Fruit fly (Drosophila melanogaster) whole organism, embryonic: ENCODE data around the gene CG13114.

ENCODE experiments used
- C15 ChIP-seq: fragments of 200-800 bp; sonication (Bioruptor generic); IDR thresholded peaks from 3 replicates; pipeline ENCODE4 v1.3.6; 2022; ENCODE audit warnings: missing biosample characterization, missing genetic modification characterization
- CG10321 ChIP-seq: fragments of 200-800 bp; sonication (Bioruptor generic); IDR thresholded peaks from 2 replicates; pipeline ENCODE4 v1.3.6; 2022; ENCODE audit warnings: missing biosample characterization, missing genetic modification characterization
- CG10565 ChIP-seq: fragments of 200-800 bp; sonication (Bioruptor generic); optimal IDR thresholded peaks from 3 replicates; lab custom pipeline; 2016; ENCODE audit warnings: missing biosample characterization, mild to moderate bottlenecking, missing genetic modification characterization
- CG10654 ChIP-seq: fragments of 200-800 bp; sonication (Bioruptor generic); optimal IDR thresholded peaks from 2 replicates; lab custom pipeline; 2016; ENCODE audit warnings: missing biosample characterization, missing genetic modification characterization
- CG10959 ChIP-seq: fragments of 200-800 bp; sonication (Bioruptor generic); IDR thresholded peaks from 2 replicates; pipeline ENCODE4 v1.3.6; 2022; ENCODE audit warnings: missing biosample characterization, missing genetic modification characterization
- CG11247 ChIP-seq: fragments of 200-800 bp; sonication (Bioruptor generic); IDR thresholded peaks from 2 replicates; pipeline ENCODE4 v1.3.6; 2022; ENCODE audit warnings: missing biosample characterization, missing genetic modification characterization
- CG11504 ChIP-seq: fragments of 200-800 bp; sonication (Bioruptor generic); optimal IDR thresholded peaks from 3 replicates; lab custom pipeline; 2019; ENCODE audit warnings: missing biosample characterization, mild to moderate bottlenecking, missing genetic modification characterization, moderate library complexity
- CG13287 ChIP-seq: fragments of 200-800 bp; sonication (Bioruptor generic); IDR thresholded peaks from 2 replicates; pipeline ENCODE4 v1.3.6; 2022; ENCODE audit warnings: missing biosample characterization, missing genetic modification characterization; ENCODE audit not compliant: partially characterized antibody
- CG16863 ChIP-seq: fragments of 200-800 bp; sonication (Bioruptor generic); optimal IDR thresholded peaks from 3 replicates; lab custom pipeline; 2016; ENCODE audit warnings: missing biosample characterization, missing genetic modification characterization
- CG17802 ChIP-seq: fragments of 200-800 bp; sonication (Bioruptor generic); optimal IDR thresholded peaks from 2 replicates; lab custom pipeline; 2018; ENCODE audit warnings: missing biosample characterization, mild to moderate bottlenecking, missing genetic modification characterization, moderate library complexity
- CG2129 ChIP-seq: fragments of 200-800 bp; sonication (Bioruptor generic); IDR thresholded peaks from 2 replicates; pipeline ENCODE4 v1.3.6; 2022; ENCODE audit warnings: missing biosample characterization, missing genetic modification characterization; ENCODE audit not compliant: partially characterized antibody
- CG34224 ChIP-seq: fragments of 200-800 bp; sonication (Bioruptor generic); IDR thresholded peaks from 3 replicates; pipeline ENCODE4 v1.3.6; 2022; ENCODE audit warnings: missing biosample characterization, missing genetic modification characterization; ENCODE audit not compliant: partially characterized antibody
- CG4707 ChIP-seq: fragments of 200-800 bp; sonication (Bioruptor generic); optimal IDR thresholded peaks from 2 replicates; lab custom pipeline; 2018; ENCODE audit warnings: missing biosample characterization, mild to moderate bottlenecking, missing genetic modification characterization, moderate library complexity
- CG4730 ChIP-seq: fragments of 200-800 bp; sonication (Bioruptor generic); IDR thresholded peaks from 2 replicates; pipeline ENCODE4 v1.3.6; 2022; ENCODE audit warnings: missing biosample characterization, missing genetic modification characterization
- CG8281 ChIP-seq: fragments of 200-800 bp; sonication (Bioruptor generic); optimal IDR thresholded peaks from 2 replicates; lab custom pipeline; 2018; ENCODE audit warnings: missing biosample characterization, mild to moderate bottlenecking, missing genetic modification characterization, moderate library complexity
- D19A ChIP-seq: fragments of 200-800 bp; optimal IDR thresholded peaks from 3 replicates; lab custom pipeline; 2019; ENCODE audit warnings: missing biosample characterization, mild to moderate bottlenecking, missing genetic modification characterization, moderate library complexity
- D19B ChIP-seq: fragments of 200-800 bp; sonication (Bioruptor generic); optimal IDR thresholded peaks from 2 replicates; lab custom pipeline; 2017; ENCODE audit warnings: missing biosample characterization, mild to moderate bottlenecking, missing genetic modification characterization
- Dad ChIP-seq: fragments of 200-800 bp; sonication (Bioruptor generic); optimal IDR thresholded peaks from 3 replicates; lab custom pipeline; 2016; ENCODE audit warnings: missing biosample characterization, missing genetic modification characterization
- Dfd ChIP-seq, 2 experiments: fragments of >200 bp; optimal IDR thresholded peaks; 2 replicates each; lab custom pipeline; 2017; ENCODE audit warnings: missing biosample characterization in 2 of 2, missing genetic modification characterization in 2 of 2
- Fer1 ChIP-seq: fragments of 200-800 bp; sonication (Bioruptor generic); optimal IDR thresholded peaks from 2 replicates; lab custom pipeline; 2017; ENCODE audit warnings: missing biosample characterization, mild to moderate bottlenecking, missing genetic modification characterization
- Hmx ChIP-seq: fragments of 200-800 bp; sonication (Bioruptor generic); optimal IDR thresholded peaks from 2 replicates; lab custom pipeline; 2016; ENCODE audit warnings: missing biosample characterization, missing genetic modification characterization
- Kr ChIP-seq: fragments of 200-800 bp; sonication (Bioruptor generic); optimal IDR thresholded peaks from 2 replicates; lab custom pipeline; 2017; ENCODE audit warnings: missing biosample characterization, mild to moderate bottlenecking, missing genetic modification characterization
- Lhr ChIP-seq: fragments of 200-800 bp; sonication (Bioruptor generic); optimal IDR thresholded peaks from 3 replicates; lab custom pipeline; 2017; ENCODE audit warnings: mild to moderate bottlenecking, missing biosample characterization, missing genetic modification reagents, missing genetic modification characterization
- NFAT ChIP-seq: fragments of 200-800 bp; sonication (Bioruptor generic); IDR thresholded peaks from 2 replicates; pipeline ENCODE4 v1.3.6; 2022; ENCODE audit warnings: missing biosample characterization, missing genetic modification characterization
- Nf-YA ChIP-seq: fragments of 200-800 bp; sonication (Bioruptor generic); IDR thresholded peaks from 2 replicates; pipeline ENCODE4 v1.3.6; 2022; ENCODE audit warnings: missing biosample characterization, missing genetic modification characterization
- PHDP ChIP-seq: fragments of 200-800 bp; sonication (Bioruptor generic); optimal IDR thresholded peaks from 3 replicates; lab custom pipeline; 2018; ENCODE audit warnings: missing biosample characterization, mild to moderate bottlenecking, missing genetic modification characterization, moderate library complexity
- Taf1 ChIP-seq: fragments of 200-800 bp; sonication (Bioruptor generic); IDR thresholded peaks from 2 replicates; pipeline ENCODE4 v1.3.6; 2022; ENCODE audit warnings: missing biosample characterization, missing genetic modification characterization
- Tbp ChIP-seq: fragments of >200 bp; optimal IDR thresholded peaks from 2 replicates; lab custom pipeline; 2018; ENCODE audit warnings: missing biosample characterization, missing genetic modification characterization
- YL-1 ChIP-seq: fragments of 200-800 bp; sonication (Bioruptor generic); optimal IDR thresholded peaks from 3 replicates; lab custom pipeline; 2017; ENCODE audit warnings: missing biosample characterization, mild to moderate bottlenecking, missing genetic modification characterization
- aop ChIP-seq: fragments of 200-800 bp; sonication (Bioruptor generic); IDR thresholded peaks from 2 replicates; pipeline ENCODE4 v1.3.6; 2022; ENCODE audit warnings: missing biosample characterization, missing genetic modification characterization
- ap ChIP-seq: fragments of 200-800 bp; sonication (Bioruptor generic); IDR thresholded peaks from 2 replicates; pipeline ENCODE4 v1.3.6; 2022; ENCODE audit warnings: missing biosample characterization, missing genetic modification characterization
- chn ChIP-seq: fragments of 200-800 bp; sonication (Bioruptor generic); optimal IDR thresholded peaks from 2 replicates; lab custom pipeline; 2016; ENCODE audit warnings: missing biosample characterization, missing genetic modification characterization
- croc ChIP-seq: fragments of 200-800 bp; sonication (Bioruptor generic); conservative IDR thresholded peaks from 3 replicates; pipeline ENCODE4 v1.3.6; 2022; ENCODE audit warnings: missing biosample characterization, missing genetic modification characterization
- danr ChIP-seq: fragments of 200-800 bp; sonication (Bioruptor generic); IDR thresholded peaks from 2 replicates; pipeline ENCODE4 v1.3.6; 2022; ENCODE audit warnings: missing biosample characterization, missing genetic modification characterization
- dati ChIP-seq: fragments of 200-800 bp; sonication (Bioruptor generic); IDR thresholded peaks from 2 replicates; pipeline ENCODE4 v1.3.6; 2022; ENCODE audit warnings: missing biosample characterization, missing genetic modification characterization
- en ChIP-seq: fragments of 200-800 bp; sonication (Bioruptor generic); optimal IDR thresholded peaks from 2 replicates; lab custom pipeline; 2016; ENCODE audit warnings: missing biosample characterization, missing genetic modification characterization
- eve ChIP-seq, 2 experiments: fragments of >200 bp; optimal IDR thresholded peaks; 2 replicates each; lab custom pipeline; 2017; ENCODE audit warnings: missing biosample characterization in 2 of 2, missing genetic modification characterization in 2 of 2
- gfzf ChIP-seq: fragments of 200-800 bp; sonication (Bioruptor generic); optimal IDR thresholded peaks from 2 replicates; lab custom pipeline; 2016; ENCODE audit warnings: missing biosample characterization, mild to moderate bottlenecking, missing genetic modification characterization, moderate library complexity
- grn ChIP-seq: fragments of 200-800 bp; sonication (Bioruptor generic); optimal IDR thresholded peaks from 3 replicates; lab custom pipeline; 2017; ENCODE audit warnings: missing biosample characterization, missing genetic modification characterization
- lov ChIP-seq, 2 experiments: fragments of 200-800 bp in 1 of 2; fragments of >200 bp in 1 of 2; sonication (Bioruptor generic) in 1 of 2; IDR thresholded peaks in 1 of 2; optimal IDR thresholded peaks in 1 of 2; 2 replicates in 1 of 2; 3 replicates in 1 of 2; pipeline versions ENCODE4 v1.3.6 to Lab custom; 2017 to 2022; ENCODE audit warnings: missing biosample characterization in 1 of 2, missing genetic modification characterization in 1 of 2
- mirr ChIP-seq: fragments of 200-800 bp; sonication (Bioruptor generic); optimal IDR thresholded peaks from 3 replicates; lab custom pipeline; 2018; ENCODE audit warnings: missing biosample characterization, mild to moderate bottlenecking, missing genetic modification characterization
- phol ChIP-seq: fragments of 200-800 bp; sonication (Bioruptor generic); optimal IDR thresholded peaks from 3 replicates; lab custom pipeline; 2018; ENCODE audit warnings: missing biosample characterization, mild to moderate bottlenecking, missing genetic modification characterization, moderate library complexity
- row ChIP-seq: fragments of 200-800 bp; sonication (Bioruptor generic); IDR thresholded peaks from 3 replicates; pipeline ENCODE4 v1.3.6; 2022; ENCODE audit warnings: missing biosample characterization, missing genetic modification characterization
- salm ChIP-seq: fragments of 200-800 bp; sonication (Bioruptor generic); optimal IDR thresholded peaks from 2 replicates; lab custom pipeline; 2018; ENCODE audit warnings: missing biosample characterization, mild to moderate bottlenecking, missing genetic modification characterization
- sima ChIP-seq: fragments of 200-800 bp; sonication (Bioruptor generic); optimal IDR thresholded peaks from 2 replicates; lab custom pipeline; 2016; ENCODE audit warnings: missing biosample characterization, missing genetic modification characterization
- sisA ChIP-seq: fragments of 200-800 bp; sonication (Bioruptor generic); IDR thresholded peaks from 2 replicates; pipeline ENCODE4 v1.3.6; 2022; ENCODE audit warnings: missing biosample characterization, missing genetic modification characterization
- slou ChIP-seq: fragments of 200-800 bp; sonication (Bioruptor generic); optimal IDR thresholded peaks from 3 replicates; lab custom pipeline; 2016; ENCODE audit warnings: missing biosample characterization, missing genetic modification characterization
- sug ChIP-seq: fragments of 200-800 bp; optimal IDR thresholded peaks from 2 replicates; lab custom pipeline; 2019; ENCODE audit warnings: missing biosample characterization, mild to moderate bottlenecking, missing genetic modification characterization, moderate library complexity
- usp ChIP-seq: fragments of >200 bp; optimal IDR thresholded peaks from 2 replicates; lab custom pipeline; 2017; ENCODE audit warnings: missing biosample characterization, missing genetic modification characterization

The CG13114 gene

dm6 chr2L:9569588-9570434 is 24.2 kb downstream of the CG13114 start (continued):
- TF ChIP-seq CG34224 (GFP tag; lab: Robert Waterston, UW) (0 out of 3 replicates have a peak, but pooled peaks have one; percentile 26), Fer1 (peak; percentile 97), Taf1 (GFP tag; lab: Robert Waterston, UW) (peak; percentile 82), CG11504 (tag; lab: Kevin White, UChicago) (peak; percentile 99), row (GFP tag; lab: Robert Waterston, UW) (peak; percentile 94), CG16863 (GFP tag; lab: Kevin White, UChicago) (peak; percentile 83), chn (peak; percentile 80), CG4707 (GFP tag; lab: Kevin White, UChicago) (peak; percentile 85), danr (GFP tag; lab: Robert Waterston, UW) (peak; percentile 84), eve (GFP tag; optimal IDR thresholded peaks at IDR 0.05; lab: Kevin White, UChicago) (peak in 1 of 2 experiments; percentile 24), Dad (GFP tag; lab: Kevin White, UChicago) (peak; percentile 80), PHDP (tag; lab: Kevin White, UChicago) (peak; percentile 96), slou (GFP tag; lab: Kevin White, UChicago) (peak; percentile 92), sisA (GFP tag; lab: Robert Waterston, UW) (peak; percentile 83), salm (tag; lab: Kevin White, UChicago) (peak; percentile 93), D19A (tag; lab: Kevin White, UChicago) (peak; percentile 94), Hmx (peak; percentile 80), CG10654 (GFP tag; lab: Kevin White, UChicago) (peak; percentile 90), mirr (GFP tag; lab: Kevin White, UChicago) (peak; percentile 64), CG11247 (GFP tag; lab: Robert Waterston, UW) (peak; percentile 82), C15 (GFP tag; lab: Robert Waterston, UW) (peak; percentile 71; the same call in 2 of the 3 replicates), ap (GFP tag; lab: Robert Waterston, UW) (peak; percentile 82), Dfd (GFP tag; optimal IDR thresholded peaks at IDR 0.05; lab: Kevin White, UChicago) (peak in 1 of 2 experiments; percentile 89), croc (GFP tag; lab: Robert Waterston, UW) (peak; percentile 87), CG10321 (GFP tag; lab: Robert Waterston, UW) (no peak; the same call in 1 of the 2 replicates), sima (GFP tag; lab: Kevin White, UChicago) (peak; percentile 52), CG13287 (GFP tag; lab: Robert Waterston, UW) (peak; percentile 43; the same call in 1 of the 2 replicates), sug (tag; lab: Kevin White, UChicago) (peak; percentile 94)

- TF ChIP-seq CG10959 (GFP tag; lab: Robert Waterston, UW) (no peak), dati (GFP tag; lab: Robert Waterston, UW) (no peak), CG17802 (no peak), en (GFP tag; lab: Kevin White, UChicago) (no peak), Nf-YA (GFP tag; lab: Robert Waterston, UW) (peak; percentile 51; the same call in 1 of the 2 replicates), CG8281 (no peak), D19B (GFP tag; lab: Kevin White, UChicago) (no peak), lov (optimal IDR thresholded peaks at IDR 0.05; lab: Kevin White, UChicago) (no peak), lov (GFP tag; IDR thresholded peaks at IDR 0.05; lab: Robert Waterston, UW) (no peak), phol (tag; lab: Kevin White, UChicago) (no peak), aop (no peak), CG4730 (no peak), Lhr (no peak), usp (GFP tag; lab: Kevin White, UChicago) (no peak), Kr (GFP tag; lab: Kevin White, UChicago) (no peak), CG2129 (GFP tag; lab: Robert Waterston, UW) (no peak), NFAT (no peak), YL-1 (GFP tag; lab: Kevin White, UChicago) (peak; percentile 8), grn (no peak), gfzf (GFP tag; lab: Kevin White, UChicago) (no peak), CG10565 (no peak), Tbp (no peak)
These were observed 25.1 kb downstream of the CG13114 start for dm6 chr2L:9570673-9571193.
